Fruit fly (Drosophila melanogaster): Measurements from ENCODE around the gene CG9377.
A peak's percentile ranks its signal among the peaks of the same experiment; 100 is the strongest.

DNA sequence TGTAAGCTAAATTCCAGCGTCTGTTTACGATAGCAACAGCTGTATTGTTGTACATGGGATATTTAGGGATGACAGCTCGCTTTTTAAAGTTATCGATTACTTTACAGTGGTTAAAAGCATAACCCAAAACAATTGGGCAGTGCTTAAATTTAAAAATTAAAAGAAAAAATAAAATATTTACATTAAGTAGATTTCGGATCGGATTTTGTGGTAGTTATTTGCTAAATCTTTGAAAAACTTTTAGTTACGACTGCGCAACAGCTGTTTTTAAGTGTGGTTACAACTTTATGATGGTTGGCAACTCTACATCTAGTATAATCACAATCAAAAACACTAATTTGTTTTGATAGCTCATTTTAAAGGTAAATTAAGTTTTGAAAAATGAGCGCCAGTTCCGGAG is 25.9 kb upstream of the CG9377 start, which contains the start of the genes Ing5 and CG7099:
- TF ChIP-seq br (optimal IDR thresholded peaks at IDR 0.05) = no peak
- TF ChIP-seq CG18619 (GFP tag; optimal IDR thresholded peaks at IDR 0.05) = peak; percentile 94
- TF ChIP-seq CG17912 (GFP tag; optimal IDR thresholded peaks at IDR 0.05) = peak; percentile 83
- peak; percentile 97 for TF ChIP-seq CG9817 (tag; optimal IDR thresholded peaks at IDR 0.05)
- TF ChIP-seq jumu (GFP tag; optimal IDR thresholded peaks at IDR 0.05) = peak; percentile 81
- TF ChIP-seq D19A (tag; optimal IDR thresholded peaks at IDR 0.05) = peak; percentile 89
- TF ChIP-seq CG2889 (GFP tag; IDR thresholded peaks at IDR 0.05) = peak; percentile 94
- peak; percentile 93 for TF ChIP-seq Rx (GFP tag; IDR thresholded peaks at IDR 0.05)
- TF ChIP-seq Bgb (GFP tag; IDR thresholded peaks at IDR 0.05; ENCODE audit: partially characterized antibody) = peak; percentile 75
- no peak for TF ChIP-seq D (optimal IDR thresholded peaks at IDR 0.05)
- peak; percentile 91 for TF ChIP-seq D (GFP tag; optimal IDR thresholded peaks at IDR 0.05)
- peak; percentile 94 for TF ChIP-seq CG4820 (GFP tag; optimal IDR thresholded peaks at IDR 0.05)
- peak; percentile 98 for TF ChIP-seq Ets65A (GFP tag)
- TF ChIP-seq CG10209 (GFP tag; optimal IDR thresholded peaks at IDR 0.05) = peak; percentile 95

All from whole organism, embryonic.